2 worm cellular contexts compared by ENCODE assay signal in genomic region chrV:16539666-16540065, ce11.
TF ChIP-seq lines count a peak whose summit lies in the region.

No protein-coding gene starts in this region.

TF ChIP-seq in whole organism, L3 larva, 47 proteins besides CTCF, POLR2A, EP300 and RAD21:
- TF ChIP-seq pqm-1 (tag; optimal IDR thresholded peaks at IDR 0.05; lab: Kevin White, UChicago), result no peak
- TF ChIP-seq eor-1 (tag; optimal IDR thresholded peaks at IDR 0.05; lab: Kevin White, UChicago), result no peak
- TF ChIP-seq pha-4 (tag; optimal IDR thresholded peaks at IDR 0.05; lab: Kevin White, UChicago), result no peak
- TF ChIP-seq jun-1 (tag; optimal IDR thresholded peaks at IDR 0.05; lab: Kevin White, UChicago), result no peak
- no peak for TF ChIP-seq unc-39 (tag; optimal IDR thresholded peaks at IDR 0.05; lab: Kevin White, UChicago)
- no peak for TF ChIP-seq nhr-43 (tag; optimal IDR thresholded peaks at IDR 0.05; lab: Kevin White, UChicago; ENCODE audit: poor library complexity, severe bottlenecking)
- TF ChIP-seq nfya-1 (tag; optimal IDR thresholded peaks at IDR 0.05; lab: Kevin White, UChicago; ENCODE audit: insufficient read depth), result peak; percentile 86

TF ChIP-seq in whole organism, late embryonic, 69 proteins besides CTCF, POLR2A, EP300 and RAD21:
- TF ChIP-seq ceh-2 (tag; optimal IDR thresholded peaks at IDR 0.05; lab: Kevin White, UChicago) (no peak), nfya-1 (tag; optimal IDR thresholded peaks at IDR 0.05; lab: Kevin White, UChicago) (peak; percentile 83)

Comparison
In these comparisons a context has a peak if more than half of its experiments do, and no peak if none do; other contexts are left out.
1. Of the 9 proteins assayed by ChIP-seq in both whole organism, late embryonic and whole organism, L3 larva: peak only in whole organism, late embryonic: none; only in whole organism, L3 larva: none; in both: nfya-1; in neither: 8.